Worm (Caenorhabditis elegans) whole organism, young adult: ENCODE results near the gene nhl-3.

Experiments
- B0035.1 ChIP-seq: sonication (generic microtip); optimal IDR thresholded peaks from 2 replicates; lab custom pipeline; 2016; ENCODE audit warnings: missing genetic modification characterization, mild to moderate bottlenecking, missing compliant biosample characterization, missing genotype, missing genetic modification reagents
- F10E7.11 ChIP-seq: sonication (generic microtip); optimal IDR thresholded peaks from 2 replicates; lab custom pipeline; 2017; ENCODE audit warnings: mild to moderate bottlenecking, missing genetic modification characterization, moderate library complexity, missing compliant biosample characterization
- F33H1.4 ChIP-seq: fragments of 200-800 bp; sonication (Bioruptor generic); IDR thresholded peaks from 2 replicates; pipeline ENCODE4 v1.3.6; 2022; ENCODE audit warnings: missing genetic modification reagents, missing genetic modification characterization, missing compliant biosample characterization
- F37B4.10 ChIP-seq: fragments of 200-800 bp; sonication (Bioruptor generic); IDR thresholded peaks from 2 replicates; pipeline ENCODE4 v1.3.6; 2022; ENCODE audit warnings: missing genetic modification characterization, missing compliant biosample characterization
- F39B2.1 ChIP-seq: fragments of 200-800 bp; sonication (Bioruptor generic); IDR thresholded peaks from 2 replicates; pipeline ENCODE4 v1.3.6; 2022; ENCODE audit warnings: missing genetic modification reagents, missing genetic modification characterization, missing compliant biosample characterization
- Y53F4B.3 ChIP-seq: fragments of 200-800 bp; sonication (Bioruptor generic); IDR thresholded peaks from 2 replicates; pipeline ENCODE4 v1.3.6; 2022; ENCODE audit warnings: missing genetic modification reagents, missing genetic modification characterization, missing compliant biosample characterization
- Y56A3A.18 ChIP-seq: fragments of 200-800 bp; sonication (Bioruptor generic); IDR thresholded peaks from 2 replicates; pipeline ENCODE4 v1.3.6; 2022; ENCODE audit warnings: missing genetic modification reagents, missing genetic modification characterization, missing compliant biosample characterization
- Y79H2A.3 ChIP-seq: fragments of 200-800 bp; sonication (Bioruptor generic); conservative IDR thresholded peaks from 2 replicates; pipeline ENCODE4 v1.3.6; 2022; ENCODE audit warnings: missing genetic modification reagents, missing genetic modification characterization, missing compliant biosample characterization
- akir-1 ChIP-seq: fragments of 200-800 bp; sonication (Bioruptor generic); optimal IDR thresholded peaks from 2 replicates; lab custom pipeline; 2018; ENCODE audit warnings: mild to moderate bottlenecking, missing genetic modification characterization, moderate library complexity, missing compliant biosample characterization
- ama-1 ChIP-seq, 3 experiments: fragments of 150-350 bp in 1 of 3; sonication (generic microtip) in 2 of 3; optimal IDR thresholded peaks; 2 replicates each; lab custom pipeline; 2014 to 2018; ENCODE audit warnings: missing biosample characterization in 2 of 3, missing genetic modification characterization in 2 of 3, missing genetic modification reagents in 2 of 3
- aptf-2 ChIP-seq: fragments of 200-800 bp; sonication (Bioruptor generic); conservative IDR thresholded peaks from 2 replicates; pipeline ENCODE4 v1.3.6; 2022; ENCODE audit warnings: missing genetic modification reagents, missing genetic modification characterization, missing compliant biosample characterization
- aptf-3 ChIP-seq: fragments of 200-800 bp; sonication (Bioruptor generic); IDR thresholded peaks from 2 replicates; pipeline ENCODE4 v1.3.6; 2022; ENCODE audit warnings: missing genetic modification characterization, missing compliant biosample characterization
- athp-1 ChIP-seq: sonication (generic microtip); optimal IDR thresholded peaks from 2 replicates; lab custom pipeline; 2017; ENCODE audit warnings: mild to moderate bottlenecking, missing genetic modification characterization, missing compliant biosample characterization
- attf-3 ChIP-seq: fragments of 200-800 bp; sonication (Bioruptor generic); conservative IDR thresholded peaks from 2 replicates; pipeline ENCODE4 v1.3.6; 2022; ENCODE audit warnings: missing genetic modification reagents, missing genetic modification characterization, missing compliant biosample characterization
- attf-5 ChIP-seq: fragments of 200-800 bp; sonication (Bioruptor generic); optimal IDR thresholded peaks from 2 replicates; lab custom pipeline; 2018; ENCODE audit warnings: mild to moderate bottlenecking, missing genetic modification characterization, missing compliant biosample characterization
- bed-1 ChIP-seq: fragments of 200-800 bp; sonication (Bioruptor generic); IDR thresholded peaks from 2 replicates; pipeline ENCODE4 v1.3.6; 2022; ENCODE audit warnings: missing genetic modification reagents, missing genetic modification characterization, missing compliant biosample characterization
- ceh-58 ChIP-seq: fragments of 200-800 bp; sonication (Bioruptor generic); IDR thresholded peaks from 2 replicates; pipeline ENCODE4 v1.3.6; 2022; ENCODE audit warnings: missing genetic modification characterization, missing compliant biosample characterization
- dox-1 ChIP-seq: fragments of 200-800 bp; sonication (Bioruptor generic); IDR thresholded peaks from 2 replicates; pipeline ENCODE4 v1.3.6; 2022; ENCODE audit warnings: missing genetic modification reagents, missing genetic modification characterization, missing compliant biosample characterization
- dpl-1 ChIP-seq: fragments of 150-350 bp; optimal IDR thresholded peaks from 2 replicates; lab custom pipeline; 2014; ENCODE audit warnings: missing biosample characterization, missing genetic modification reagents, missing genetic modification characterization
- efl-1 ChIP-seq: fragments of 150-350 bp; optimal IDR thresholded peaks from 2 replicates; lab custom pipeline; 2014; ENCODE audit warnings: missing biosample characterization, missing genetic modification reagents, missing genetic modification characterization
- ekl-4 ChIP-seq: fragments of 200-800 bp; sonication (Bioruptor generic); IDR thresholded peaks from 2 replicates; pipeline ENCODE4 v1.3.6; 2022; ENCODE audit warnings: missing genetic modification reagents, missing genetic modification characterization, missing compliant biosample characterization
- ets-4 ChIP-seq: fragments of 200-800 bp; sonication (Bioruptor generic); optimal IDR thresholded peaks from 2 replicates; lab custom pipeline; 2018; ENCODE audit warnings: mild to moderate bottlenecking, missing genetic modification characterization, missing compliant biosample characterization
- fkh-3 ChIP-seq: sonication (generic microtip); optimal IDR thresholded peaks from 2 replicates; lab custom pipeline; 2016; ENCODE audit warnings: mild to moderate bottlenecking, missing genetic modification characterization, missing compliant biosample characterization
- hlh-26 ChIP-seq: fragments of 200-800 bp; sonication (Bioruptor generic); conservative IDR thresholded peaks from 2 replicates; pipeline ENCODE4 v1.3.6; 2022; ENCODE audit warnings: missing genetic modification reagents, missing genetic modification characterization, missing compliant biosample characterization
- hmg-1.2 ChIP-seq: fragments of 200-800 bp; sonication (Bioruptor generic); IDR thresholded peaks from 2 replicates; pipeline ENCODE4 v1.3.6; 2022; ENCODE audit warnings: missing genetic modification reagents, missing genetic modification characterization, missing compliant biosample characterization
- hmg-20 ChIP-seq: fragments of 200-800 bp; sonication (Bioruptor generic); IDR thresholded peaks from 2 replicates; pipeline ENCODE4 v1.3.6; 2022; ENCODE audit warnings: missing genetic modification reagents, missing genetic modification characterization, missing compliant biosample characterization
- hsf-1 ChIP-seq: fragments of 200-800 bp; sonication (Bioruptor generic); IDR thresholded peaks from 2 replicates; pipeline ENCODE4 v1.3.6; 2022; ENCODE audit warnings: missing genetic modification reagents, missing genetic modification characterization, missing compliant biosample characterization
- let-607 ChIP-seq, 2 experiments: fragments of 200-800 bp in 1 of 2; sonication (Bioruptor generic) in 1 of 2; sonication (generic microtip) in 1 of 2; optimal IDR thresholded peaks; 2 replicates each; lab custom pipeline; 2016 to 2018; ENCODE audit warnings: mild to moderate bottlenecking in 2 of 2, missing compliant biosample characterization in 2 of 2, missing genetic modification characterization in 2 of 2, moderate library complexity in 2 of 2, missing genotype in 1 of 2
- lsl-1 ChIP-seq: fragments of 200-800 bp; sonication (Bioruptor generic); optimal IDR thresholded peaks from 2 replicates; lab custom pipeline; 2018; ENCODE audit warnings: mild to moderate bottlenecking, missing genetic modification characterization, moderate library complexity, missing compliant biosample characterization
- nfya-1 ChIP-seq: sonication (generic microtip); optimal IDR thresholded peaks from 2 replicates; lab custom pipeline; 2017; ENCODE audit warnings: antibody characterized with exemption, missing compliant biosample characterization, missing genetic modification characterization, borderline replicate concordance; ENCODE audit not compliant: insufficient read depth
- nfyb-1 ChIP-seq: fragments of 200-800 bp; sonication (Bioruptor generic); IDR thresholded peaks from 2 replicates; pipeline ENCODE4 v1.3.6; 2022; ENCODE audit warnings: missing genetic modification reagents, missing genetic modification characterization, missing compliant biosample characterization
- nhr-80 ChIP-seq: sonication (generic microtip); optimal IDR thresholded peaks from 2 replicates; lab custom pipeline; 2016; ENCODE audit warnings: missing genetic modification characterization, missing compliant biosample characterization
- nhr-90 ChIP-seq: sonication (generic microtip); optimal IDR thresholded peaks from 2 replicates; lab custom pipeline; 2016; ENCODE audit warnings: missing genotype, mild to moderate bottlenecking, missing genetic modification characterization, missing compliant biosample characterization
- pha-4 ChIP-seq: fragments of 150-350 bp; sonication (generic microtip); optimal IDR thresholded peaks from 2 replicates; lab custom pipeline; 2014; ENCODE audit warnings: missing biosample characterization, missing genetic modification reagents, missing genetic modification characterization
- repo-1 ChIP-seq: sonication (generic microtip); optimal IDR thresholded peaks from 2 replicates; lab custom pipeline; 2017; ENCODE audit warnings: mild to moderate bottlenecking, missing genetic modification characterization, missing compliant biosample characterization
- sdz-38 ChIP-seq: sonication (generic microtip); optimal IDR thresholded peaks from 2 replicates; lab custom pipeline; 2016; ENCODE audit warnings: missing genotype, missing genetic modification characterization, missing compliant biosample characterization
- snpc-1.1 ChIP-seq: sonication (generic microtip); optimal IDR thresholded peaks from 2 replicates; lab custom pipeline; 2017; ENCODE audit warnings: missing genetic modification characterization, mild to moderate bottlenecking, missing compliant biosample characterization, antibody characterized with exemption, moderate library complexity, missing genotype, missing genetic modification reagents; ENCODE audit not compliant: insufficient read depth
- sptf-2 ChIP-seq: fragments of 200-800 bp; sonication (Bioruptor generic); optimal IDR thresholded peaks from 2 replicates; lab custom pipeline; 2018; ENCODE audit warnings: mild to moderate bottlenecking, missing genetic modification characterization, missing compliant biosample characterization
- tbp1 ChIP-seq: fragments of 200-800 bp; sonication (Bioruptor generic); optimal IDR thresholded peaks from 2 replicates; lab custom pipeline; 2018; ENCODE audit warnings: mild to moderate bottlenecking, missing genetic modification characterization, missing compliant biosample characterization
- tbx-9 ChIP-seq: sonication (generic microtip); optimal IDR thresholded peaks from 2 replicates; lab custom pipeline; 2016; ENCODE audit warnings: borderline replicate concordance, missing genetic modification characterization, inconsistent platforms, missing compliant biosample characterization
- zfh-2 ChIP-seq: fragments of 200-800 bp; sonication (Bioruptor generic); conservative IDR thresholded peaks from 2 replicates; pipeline ENCODE4 v1.3.6; 2022; ENCODE audit warnings: missing genetic modification reagents, missing genetic modification characterization, missing compliant biosample characterization
- ztf-25 ChIP-seq: fragments of 200-800 bp; sonication (Bioruptor generic); IDR thresholded peaks from 2 replicates; pipeline ENCODE4 v1.3.6; 2022; ENCODE audit warnings: missing genetic modification reagents, missing genetic modification characterization, missing compliant biosample characterization
- ztf-26 ChIP-seq: sonication (generic microtip); optimal IDR thresholded peaks from 2 replicates; lab custom pipeline; 2017; ENCODE audit warnings: missing genetic modification characterization, missing compliant biosample characterization
- ztf-28 ChIP-seq: fragments of 200-800 bp; sonication (Bioruptor generic); IDR thresholded peaks from 2 replicates; pipeline ENCODE4 v1.3.6; 2022; ENCODE audit warnings: missing genetic modification reagents, missing genetic modification characterization, missing compliant biosample characterization
- ztf-3 ChIP-seq: fragments of 200-800 bp; sonication (Bioruptor generic); optimal IDR thresholded peaks from 2 replicates; lab custom pipeline; 2018; ENCODE audit warnings: mild to moderate bottlenecking, missing genetic modification characterization, missing compliant biosample characterization

The nhl-3 gene

DNA sequence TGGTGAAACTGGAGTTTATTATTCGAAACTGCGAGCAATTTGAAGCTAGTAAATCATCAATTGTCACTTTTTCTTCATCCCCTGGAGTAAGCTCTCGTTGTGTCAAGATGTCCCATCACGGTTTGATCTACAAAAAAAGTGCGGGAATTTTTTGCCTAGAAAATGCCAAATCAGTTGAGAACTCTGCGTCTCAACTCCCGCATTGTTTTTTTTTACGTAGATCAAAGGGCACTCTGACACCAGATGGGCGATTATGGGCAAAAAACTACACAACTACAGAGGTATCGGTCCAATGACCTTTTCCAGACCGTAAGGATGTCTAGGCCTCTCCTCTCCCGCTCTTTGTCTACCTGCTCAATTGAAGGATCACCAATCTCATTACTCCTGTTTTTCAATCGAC lies 14.4 kb downstream of the nhl-3 start, which contains the start of gene fbxb-34:
Gene fbxb-34 (plus strand): TSS at position 301 of the 400 bp plus-strand sequence.
- TF ChIP-seq ekl-4 (no peak), B0035.1 (tag; lab: Kevin White, UChicago) (no peak), Y53F4B.3 (GFP tag; lab: Robert Waterston, UW) (no peak), Y56A3A.18 (GFP tag; lab: Robert Waterston, UW) (no peak), sdz-38 (tag; lab: Kevin White, UChicago) (no peak), F37B4.10 (no peak), fkh-3 (tag; lab: Kevin White, UChicago) (no peak), let-607 (tag; optimal IDR thresholded peaks at IDR 0.05; lab: Kevin White, UChicago) (no peak), dox-1 (GFP tag; lab: Robert Waterston, UW) (no peak), aptf-3 (GFP tag; lab: Robert Waterston, UW) (no peak), nhr-80 (tag; lab: Kevin White, UChicago) (no peak), attf-5 (no peak), lsl-1 (no peak), repo-1 (no peak)

DNA sequence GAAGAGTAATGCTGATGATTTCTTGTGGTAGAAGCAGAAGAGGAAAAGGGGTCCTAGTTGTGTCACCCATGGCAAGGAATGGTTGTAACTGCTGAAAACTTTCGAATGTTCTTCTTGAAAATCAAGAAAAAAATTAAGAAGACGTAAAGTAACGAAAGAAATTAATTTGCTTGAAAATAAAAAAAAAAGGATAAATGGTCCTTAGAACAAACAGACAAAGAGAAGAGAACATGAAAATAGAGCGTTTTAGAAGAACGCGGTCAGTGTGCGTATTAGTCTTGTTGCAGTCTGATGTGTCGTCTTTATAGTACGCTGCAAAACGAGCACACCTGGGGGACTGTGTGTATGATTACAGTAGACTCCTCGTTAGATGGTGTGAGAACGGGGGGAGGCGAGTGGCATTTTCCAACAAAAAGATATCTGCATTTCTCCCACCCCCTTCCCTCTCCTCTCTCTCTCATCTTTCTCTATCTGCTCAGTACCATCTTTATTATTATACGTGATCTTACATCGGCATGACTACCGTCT lies 17.5 kb downstream of the nhl-3 start, which contains the start of the genes W08F4.12 and W08F4.13:
Gene W08F4.12 (minus strand): TSS at position 101 of the 528 bp plus-strand sequence.
Gene W08F4.13 (plus strand): TSS at position 478 of the 528 bp plus-strand sequence.
- no peak for TF ChIP-seq nhr-90 (tag; lab: Kevin White, UChicago)
- TF ChIP-seq Y79H2A.3 (GFP tag; lab: Robert Waterston, UW) = no peak
- no peak for TF ChIP-seq repo-1
- no peak for TF ChIP-seq sptf-2
- TF ChIP-seq nfya-1 (tag; lab: Kevin White, UChicago) = no peak
- TF ChIP-seq ztf-26 (tag; lab: Kevin White, UChicago) = no peak
- no peak for TF ChIP-seq akir-1 (GFP tag; lab: Kevin White, UChicago)
- TF ChIP-seq F33H1.4 (GFP tag; lab: Robert Waterston, UW) = no peak
- TF ChIP-seq bed-1 (GFP tag; lab: Robert Waterston, UW) = no peak
- no peak for TF ChIP-seq efl-1 (GFP tag; lab: Kevin White, UChicago)
- no peak for TF ChIP-seq snpc-1.1 (tag; lab: Kevin White, UChicago)
- no peak for TF ChIP-seq athp-1 (tag; lab: Kevin White, UChicago)
- TF ChIP-seq tbp1 = no peak
- no peak for TF ChIP-seq ztf-28
- TF ChIP-seq hmg-20 (GFP tag; lab: Robert Waterston, UW) = no peak
- no peak for TF ChIP-seq hlh-26
- TF ChIP-seq aptf-3 (GFP tag; lab: Robert Waterston, UW) = no peak
- no peak for TF ChIP-seq ama-1 (optimal IDR thresholded peaks at IDR 0.05; lab: Kevin White, UChicago)
- TF ChIP-seq ama-1 (GFP tag; optimal IDR thresholded peaks at IDR 0.05; lab: Kevin White, UChicago) = no peak
- TF ChIP-seq hmg-1.2 (GFP tag; lab: Robert Waterston, UW) = no peak
- TF ChIP-seq ztf-3 (GFP tag; lab: Kevin White, UChicago) = no peak

DNA sequence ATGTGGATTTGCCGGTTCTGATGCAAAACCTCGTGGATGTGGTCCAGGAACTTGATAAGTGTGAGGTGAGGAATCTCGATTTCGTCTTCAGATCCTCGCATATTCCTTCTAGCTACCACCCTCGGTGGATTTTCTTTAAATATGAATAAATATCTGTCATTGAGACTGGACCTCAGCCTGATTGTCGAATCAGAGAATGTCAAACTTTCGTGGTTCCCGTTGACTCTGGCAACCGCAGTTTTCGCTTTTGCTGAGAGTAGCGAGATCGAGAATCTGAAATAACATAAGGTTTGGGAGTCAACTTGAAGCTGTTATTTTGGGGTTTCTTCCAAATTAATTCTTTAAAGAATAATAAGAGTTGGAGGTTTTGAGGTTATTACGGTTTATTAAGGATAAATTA lies 19.3 kb downstream of the nhl-3 start, which contains the start of gene fbxb-14:
Gene fbxb-14 (minus strand): TSS at position 101 of the 400 bp plus-strand sequence.
- TF ChIP-seq hmg-1.2 (GFP tag; lab: Robert Waterston, UW) = no peak
- TF ChIP-seq F39B2.1 (GFP tag; lab: Robert Waterston, UW) = no peak
- no peak for TF ChIP-seq ceh-58 (GFP tag; lab: Robert Waterston, UW)
- TF ChIP-seq hsf-1 (GFP tag; lab: Robert Waterston, UW) = no peak
- TF ChIP-seq dox-1 (GFP tag; lab: Robert Waterston, UW) = no peak
- no peak for TF ChIP-seq attf-3 (GFP tag; lab: Robert Waterston, UW)
- no peak for TF ChIP-seq zfh-2 (GFP tag; lab: Robert Waterston, UW)
- no peak for TF ChIP-seq aptf-2
- no peak for TF ChIP-seq nfyb-1
- TF ChIP-seq bed-1 (GFP tag; lab: Robert Waterston, UW) = no peak
- no peak for TF ChIP-seq ztf-26 (tag; lab: Kevin White, UChicago)
- no peak for TF ChIP-seq ztf-25 (GFP tag; lab: Robert Waterston, UW)
- no peak for TF ChIP-seq pha-4
- no peak for TF ChIP-seq dpl-1 (GFP tag; lab: Kevin White, UChicago)
- no peak for TF ChIP-seq tbx-9 (tag; lab: Kevin White, UChicago)
- TF ChIP-seq ets-4 (GFP tag; lab: Kevin White, UChicago) = no peak
- TF ChIP-seq Y53F4B.3 (GFP tag; lab: Robert Waterston, UW) = no peak
- no peak for TF ChIP-seq F10E7.11
- no peak for TF ChIP-seq ztf-3 (GFP tag; lab: Kevin White, UChicago)
